Fruit fly (Drosophila melanogaster): ENCODE results near the gene CG3603.

DNA sequence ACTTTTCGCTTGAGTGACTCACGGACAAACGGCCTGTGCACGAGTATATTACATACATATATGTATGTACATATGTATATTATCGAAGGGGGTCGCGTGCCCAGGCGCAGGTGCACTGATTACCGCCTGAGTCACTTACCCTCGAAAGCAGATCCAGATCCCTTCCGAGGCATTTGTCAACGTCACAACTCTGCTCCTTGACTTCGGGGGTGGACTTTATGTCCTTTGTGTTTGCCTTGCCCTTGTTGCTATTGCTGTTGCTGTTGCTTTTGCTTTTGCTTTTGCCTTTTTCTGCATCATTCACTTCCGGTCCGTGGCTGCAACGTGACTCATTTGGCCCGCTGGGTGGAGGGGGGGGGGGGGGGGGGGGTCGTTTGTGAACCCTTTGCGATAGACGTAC, 39.5 kb downstream of the CG3603 start:
- no peak for TF ChIP-seq Hr96 (GFP tag; optimal IDR thresholded peaks at IDR 0.05)
- no peak for TF ChIP-seq kay (GFP tag; ENCODE audit: borderline replicate concordance)
- TF ChIP-seq CG7101 (tag; optimal IDR thresholded peaks at IDR 0.05), result no peak
- TF ChIP-seq CG1620 (GFP tag; optimal IDR thresholded peaks at IDR 0.05), result no peak
- TF ChIP-seq Mnt (GFP tag; optimal IDR thresholded peaks at IDR 0.05), result no peak
- TF ChIP-seq CG5204 (GFP tag; optimal IDR thresholded peaks at IDR 0.05), result no peak
- TF ChIP-seq CG11617 (GFP tag; optimal IDR thresholded peaks at IDR 0.05), result no peak
- no peak for TF ChIP-seq tj (GFP tag; optimal IDR thresholded peaks at IDR 0.05)
- TF ChIP-seq cic (GFP tag; optimal IDR thresholded peaks at IDR 0.05), result no peak
- no peak for TF ChIP-seq CG33017 (tag; optimal IDR thresholded peaks at IDR 0.05)
- no peak for TF ChIP-seq Crg-1 (GFP tag; optimal IDR thresholded peaks at IDR 0.05)
- no peak for TF ChIP-seq pad (GFP tag; optimal IDR thresholded peaks at IDR 0.05)
- TF ChIP-seq ovo (GFP tag; optimal IDR thresholded peaks at IDR 0.05), result no peak
- TF ChIP-seq bab1 (GFP tag; optimal IDR thresholded peaks at IDR 0.05), result no peak
